Fruit fly (Drosophila melanogaster) whole organism, embryonic: ENCODE measurements around the gene nompC.

Source experiments
- CG15479 ChIP-seq: fragments of 200-800 bp; sonication (Bioruptor generic); optimal IDR thresholded peaks from 3 replicates; lab custom pipeline; 2019; ENCODE audit warnings: missing biosample characterization, mild to moderate bottlenecking, missing genetic modification characterization, moderate library complexity
- HLH4C ChIP-seq: fragments of 200-800 bp; sonication (Bioruptor generic); IDR thresholded peaks from 3 replicates; pipeline ENCODE4 v1.3.6; 2022; ENCODE audit warnings: missing biosample characterization, missing genetic modification characterization; ENCODE audit not compliant: partially characterized antibody
- HLH54F ChIP-seq: fragments of 200-800 bp; sonication (Bioruptor generic); optimal IDR thresholded peaks from 3 replicates; lab custom pipeline; 2016; ENCODE audit warnings: missing biosample characterization, missing genetic modification characterization
- Mes4 ChIP-seq: fragments of 200-800 bp; sonication (Bioruptor generic); optimal IDR thresholded peaks from 2 replicates; lab custom pipeline; 2016; ENCODE audit warnings: missing biosample characterization, missing genetic modification characterization
- ara ChIP-seq: fragments of 200-800 bp; sonication (Bioruptor generic); IDR thresholded peaks from 2 replicates; pipeline ENCODE4 v1.3.6; 2022; ENCODE audit warnings: missing biosample characterization, missing genetic modification characterization
- bowl ChIP-seq: fragments of 200-800 bp; sonication (Bioruptor generic); IDR thresholded peaks from 2 replicates; pipeline ENCODE4 v1.3.6; 2022; ENCODE audit warnings: missing biosample characterization, missing genetic modification characterization
- dimm ChIP-seq: fragments of 200-800 bp; sonication (Bioruptor generic); IDR thresholded peaks from 2 replicates; pipeline ENCODE4 v1.3.6; 2022; ENCODE audit warnings: missing biosample characterization, missing genetic modification characterization
- fd64A ChIP-seq: fragments of 200-800 bp; sonication (Bioruptor generic); optimal IDR thresholded peaks from 3 replicates; lab custom pipeline; 2018; ENCODE audit warnings: missing biosample characterization, mild to moderate bottlenecking, missing genetic modification characterization
- pb ChIP-seq: fragments of 200-800 bp; sonication (Bioruptor generic); optimal IDR thresholded peaks from 3 replicates; lab custom pipeline; 2016; ENCODE audit warnings: missing biosample characterization, missing genetic modification characterization

DNA sequence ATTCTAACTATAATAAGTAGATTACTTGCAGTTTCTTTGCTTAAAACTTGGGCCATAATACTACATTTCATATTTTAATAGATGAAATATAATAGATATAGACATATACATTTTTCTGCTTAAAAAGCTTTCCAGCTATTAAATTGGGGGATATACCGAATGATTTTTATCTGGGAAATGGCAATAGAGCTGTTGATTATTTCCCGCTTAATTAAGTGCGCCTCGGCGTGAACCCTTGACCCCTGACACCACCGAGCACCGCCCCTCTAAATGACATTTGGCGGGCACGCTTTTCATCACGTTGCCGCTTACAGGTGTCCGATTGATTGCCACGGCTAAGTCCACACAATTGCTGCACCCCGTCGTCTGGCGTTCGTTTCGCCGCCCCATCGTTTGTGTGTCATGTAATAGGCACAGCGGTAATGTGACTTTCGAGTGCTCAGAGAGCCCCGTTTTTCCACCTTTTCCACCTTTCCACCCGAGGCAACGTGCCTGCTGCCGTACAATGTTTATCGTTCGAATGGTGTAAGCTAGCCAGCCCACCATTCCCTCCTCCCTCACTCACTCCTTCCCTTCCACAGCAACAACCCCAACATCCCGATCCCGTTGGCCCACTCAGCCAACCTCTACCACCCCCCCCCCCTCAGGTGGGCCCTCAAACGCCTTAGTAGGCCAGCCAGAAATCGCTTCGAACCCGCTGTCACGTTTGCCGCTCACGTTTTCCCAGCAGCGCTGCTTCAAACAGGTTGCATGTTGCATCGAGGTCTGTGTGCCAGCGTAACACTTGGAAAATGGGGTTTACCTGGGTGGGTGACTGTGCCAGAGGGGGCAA is 45.0 kb upstream of the nompC start:
- TF ChIP-seq dimm (GFP tag; lab: Robert Waterston, UW): no peak
- TF ChIP-seq CG15479 (GFP tag; lab: Kevin White, UChicago): no peak
- TF ChIP-seq fd64A (GFP tag; lab: Kevin White, UChicago): no peak
- no peak for TF ChIP-seq pb (GFP tag; lab: Kevin White, UChicago)
- no peak for TF ChIP-seq HLH54F (GFP tag; lab: Kevin White, UChicago)
- no peak for TF ChIP-seq ara (GFP tag; lab: Robert Waterston, UW)
- TF ChIP-seq Mes4 (GFP tag; lab: Kevin White, UChicago): no peak
- TF ChIP-seq HLH4C (GFP tag; lab: Robert Waterston, UW): no peak
- TF ChIP-seq bowl: no peak
